Fruit fly (Drosophila melanogaster): Measurements from ENCODE around the gene CG9265.
A peak's percentile ranks its signal among the peaks of the same experiment; 100 is the strongest.

Gene CG9265

DNA sequence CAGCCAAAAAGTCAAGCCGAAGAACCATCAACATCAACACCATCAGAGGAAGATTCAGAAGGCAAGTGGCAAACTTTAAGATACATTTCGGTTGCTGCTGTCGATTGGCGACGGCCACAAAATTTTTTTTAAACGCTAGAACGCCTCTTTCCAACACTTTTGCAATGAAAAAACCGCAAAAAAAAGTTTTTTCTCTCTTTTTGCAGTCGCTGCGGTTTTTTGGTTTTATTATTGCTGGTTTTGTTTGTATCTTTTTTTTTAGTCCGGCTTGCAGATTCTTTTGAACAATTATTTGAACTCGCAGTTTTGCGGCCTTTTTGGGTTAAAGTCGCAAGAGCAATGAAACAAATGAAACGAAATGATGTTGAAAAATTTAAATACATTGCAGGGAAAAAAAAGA is 41.1 kb downstream of the CG9265 start:
- TF ChIP-seq CrebA (GFP tag; optimal IDR thresholded peaks at IDR 0.05; ENCODE audit: borderline replicate concordance): peak; percentile 66
- no peak for TF ChIP-seq N (GFP tag; optimal IDR thresholded peaks at IDR 0.05)
- no peak for TF ChIP-seq sv (GFP tag; optimal IDR thresholded peaks at IDR 0.05)
- no peak for TF ChIP-seq ey (GFP tag; optimal IDR thresholded peaks at IDR 0.05)
- peak; percentile 32 for TF ChIP-seq Sp1 (GFP tag; optimal IDR thresholded peaks at IDR 0.05)
- TF ChIP-seq OdsH (GFP tag; optimal IDR thresholded peaks at IDR 0.05): no peak

DNA sequence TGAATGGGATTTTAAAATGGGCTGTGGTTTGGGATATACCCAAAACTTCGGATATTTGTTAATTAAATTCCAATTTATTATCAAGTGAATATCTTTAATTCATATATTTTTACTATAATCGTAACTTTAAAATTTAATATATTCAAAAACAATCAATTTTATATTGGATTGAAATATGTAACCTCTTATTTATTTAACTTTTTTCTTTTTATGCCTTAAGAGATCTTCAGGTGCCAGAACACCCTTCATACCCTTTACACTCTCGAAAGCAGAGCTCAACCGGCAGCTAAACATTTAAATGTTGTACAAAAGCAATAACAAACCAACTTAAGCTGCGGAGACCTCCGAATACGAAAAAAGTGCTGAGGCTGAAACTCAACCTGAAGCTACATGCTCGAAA is 41.6 kb downstream of the CG9265 start:
- TF ChIP-seq Mio (GFP tag; optimal IDR thresholded peaks at IDR 0.05): no peak
- peak in 1 of 2 experiments; percentile 30 for TF ChIP-seq foxo (GFP tag; optimal IDR thresholded peaks at IDR 0.05)
- TF ChIP-seq OdsH (GFP tag; optimal IDR thresholded peaks at IDR 0.05): peak; percentile 0
- peak; percentile 14 for TF ChIP-seq HLH106 (tag; optimal IDR thresholded peaks at IDR 0.05)

DNA sequence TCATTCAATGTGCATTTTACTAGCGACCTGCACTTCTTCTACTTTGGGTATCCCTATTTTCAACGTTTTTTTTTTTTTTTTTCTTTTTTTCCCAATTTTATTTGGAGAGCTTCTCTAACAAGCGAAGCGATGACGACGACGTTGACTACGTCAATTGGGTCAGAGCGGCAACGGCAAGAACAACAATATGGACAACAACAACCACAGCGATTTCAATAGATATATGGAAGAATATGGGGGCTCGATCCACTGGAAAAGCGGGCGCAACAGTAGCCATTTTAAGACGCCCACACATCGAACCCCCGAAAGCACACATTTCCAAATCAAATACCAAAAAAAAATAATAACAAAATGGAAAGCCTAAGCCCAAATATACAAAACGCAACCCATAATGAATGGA is 42.1 kb downstream of the CG9265 start:
- no peak for TF ChIP-seq Hr78 (GFP tag; optimal IDR thresholded peaks at IDR 0.05)

DNA sequence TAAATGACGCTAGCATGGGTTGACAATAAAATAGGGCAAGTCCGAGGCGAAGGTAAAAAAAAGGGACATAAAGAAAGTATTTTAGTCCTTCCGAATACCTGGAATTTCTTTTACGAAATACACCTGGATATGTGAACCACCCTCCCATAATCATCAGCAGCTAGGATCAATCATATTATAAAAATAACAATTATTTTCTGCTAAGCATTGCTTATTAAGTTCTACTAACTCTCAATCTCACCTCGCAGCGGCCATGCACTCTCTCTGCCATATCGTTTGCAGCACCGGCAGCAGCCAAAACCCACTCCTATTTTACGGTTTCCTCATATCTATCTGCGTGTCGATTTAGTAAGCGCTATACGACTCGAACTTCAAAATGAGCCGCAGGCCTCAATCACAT is 44.7 kb downstream of the CG9265 start:
- TF ChIP-seq woc (GFP tag; optimal IDR thresholded peaks at IDR 0.05) (no peak), pan (optimal IDR thresholded peaks at IDR 0.05) (no peak), h (GFP tag; optimal IDR thresholded peaks at IDR 0.05) (no peak), OdsH (GFP tag; optimal IDR thresholded peaks at IDR 0.05) (no peak)

DNA sequence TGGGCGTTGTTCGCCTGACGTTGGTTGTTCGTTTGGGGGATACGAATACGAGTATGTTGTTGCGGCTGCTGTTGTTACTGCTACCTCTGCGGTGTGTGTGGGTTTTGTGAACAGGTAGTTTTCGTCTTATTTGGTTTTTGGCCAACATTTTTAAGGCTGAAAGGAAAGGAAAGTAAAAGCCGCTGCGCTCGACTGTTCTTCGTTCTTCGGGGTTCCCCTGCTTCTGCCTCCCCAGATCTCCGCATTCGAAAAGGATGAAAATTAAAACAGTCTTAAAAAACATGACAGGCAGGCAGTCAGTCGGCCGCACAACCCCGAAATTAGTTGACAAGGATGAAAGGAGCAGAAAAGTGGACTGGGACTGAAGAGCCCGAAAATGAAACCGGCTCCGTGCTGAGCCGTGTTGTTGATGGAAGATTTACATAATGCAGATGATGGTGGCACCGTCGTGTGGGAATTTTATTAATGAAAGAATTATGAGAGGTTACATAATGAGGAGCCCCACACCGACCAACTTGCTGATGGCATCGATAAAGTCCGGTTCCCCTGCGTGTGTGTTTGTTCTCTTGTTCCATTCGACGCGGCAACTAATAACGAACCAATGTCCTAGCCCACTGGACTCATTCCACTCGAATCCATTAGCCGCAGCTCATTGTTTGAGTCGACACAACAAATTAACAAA is 47.2 kb downstream of the CG9265 start:
- TF ChIP-seq CG9705 (GFP tag; optimal IDR thresholded peaks at IDR 0.05): no peak
- TF ChIP-seq Dif (GFP tag; optimal IDR thresholded peaks at IDR 0.05; ENCODE audit: partially characterized antibody): no peak
- peak; percentile 12 for TF ChIP-seq Vsx2 (GFP tag; optimal IDR thresholded peaks at IDR 0.05; ENCODE audit: partially characterized antibody)
- no peak for TF ChIP-seq sage (GFP tag; optimal IDR thresholded peaks at IDR 0.05)
- TF ChIP-seq Dfd (GFP tag; optimal IDR thresholded peaks at IDR 0.05): no peak
- TF ChIP-seq rgr (GFP tag; optimal IDR thresholded peaks at IDR 0.05): no peak
- no peak for TF ChIP-seq dl (GFP tag; optimal IDR thresholded peaks at IDR 0.05; ENCODE audit: insufficient read depth in 1 of 2, partially characterized antibody in 2 of 2)
- TF ChIP-seq GATAd (GFP tag; optimal IDR thresholded peaks at IDR 0.05): no peak
- TF ChIP-seq fru (GFP tag; optimal IDR thresholded peaks at IDR 0.05): peak; percentile 31
- TF ChIP-seq Mio (GFP tag; optimal IDR thresholded peaks at IDR 0.05): no peak
- peak; percentile 12 for TF ChIP-seq woc (GFP tag; optimal IDR thresholded peaks at IDR 0.05)
- no peak for TF ChIP-seq OdsH (GFP tag; optimal IDR thresholded peaks at IDR 0.05)
- no peak for TF ChIP-seq jim (GFP tag; optimal IDR thresholded peaks at IDR 0.05)
- no peak for TF ChIP-seq Hr83 (GFP tag; optimal IDR thresholded peaks at IDR 0.05; ENCODE audit: poor library complexity, severe bottlenecking)
- TF ChIP-seq Rel (GFP tag; optimal IDR thresholded peaks at IDR 0.05): no peak
- TF ChIP-seq Rel (tag; optimal IDR thresholded peaks at IDR 0.05): peak; percentile 95

DNA sequence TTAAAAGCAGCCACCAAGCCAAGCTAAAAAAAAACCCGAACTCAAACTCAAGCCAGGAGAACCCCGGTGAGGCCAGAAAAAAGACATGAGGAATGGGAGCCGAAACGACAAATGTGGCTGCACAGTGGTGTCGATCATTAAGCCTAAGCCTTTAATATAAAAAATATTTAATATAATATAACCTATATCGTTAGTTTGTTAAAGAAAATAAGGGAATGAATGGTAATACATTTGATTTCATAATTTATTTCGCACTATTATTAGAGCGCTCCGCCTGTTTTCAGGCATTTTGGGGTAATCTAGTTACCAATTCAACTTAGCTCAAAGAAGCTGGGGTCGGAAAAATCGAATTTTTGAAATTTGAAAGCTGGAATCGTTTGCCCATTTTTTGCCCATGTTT is 51.3 kb downstream of the CG9265 start:
- TF ChIP-seq dmrt93B (GFP tag; optimal IDR thresholded peaks at IDR 0.05): peak; percentile 36
- peak; percentile 15 for TF ChIP-seq brk (GFP tag; optimal IDR thresholded peaks at IDR 0.05)
- no peak for TF ChIP-seq sv (GFP tag; optimal IDR thresholded peaks at IDR 0.05)
- no peak for TF ChIP-seq pan (optimal IDR thresholded peaks at IDR 0.05)
- TF ChIP-seq rgr (GFP tag; optimal IDR thresholded peaks at IDR 0.05): peak; percentile 20
- TF ChIP-seq foxo (GFP tag; optimal IDR thresholded peaks at IDR 0.05): peak in 1 of 2 experiments; percentile 24
- no peak for TF ChIP-seq Jra (GFP tag; optimal IDR thresholded peaks at IDR 0.05)
- TF ChIP-seq HLH106 (tag; optimal IDR thresholded peaks at IDR 0.05): peak; percentile 66
- TF ChIP-seq h (GFP tag; optimal IDR thresholded peaks at IDR 0.05): peak; percentile 0
- TF ChIP-seq Sp1 (GFP tag; optimal IDR thresholded peaks at IDR 0.05): peak; percentile 37
- TF ChIP-seq OdsH (GFP tag; optimal IDR thresholded peaks at IDR 0.05): peak; percentile 0

Measured in whole organism, wandering third instar larva.